Worm (Caenorhabditis elegans) whole organism, L1 larva: ENCODE data around the gene pha-4.

Experiments used
- C04F5.9 ChIP-seq: sonication (generic microtip); optimal IDR thresholded peaks from 2 replicates; lab custom pipeline; 2016; ENCODE audit warnings: missing genetic modification characterization, missing compliant biosample characterization
- F16B12.6 ChIP-seq: fragments of 150-350 bp; optimal IDR thresholded peaks from 2 replicates; lab custom pipeline; 2014; ENCODE audit warnings: missing biosample characterization, missing genetic modification characterization
- ceh-8 ChIP-seq: fragments of 200-800 bp; sonication (Bioruptor generic); optimal IDR thresholded peaks from 2 replicates; lab custom pipeline; 2018; ENCODE audit warnings: mild to moderate bottlenecking, missing genetic modification characterization, moderate library complexity, missing compliant biosample characterization
- ces-1 ChIP-seq: fragments of 150-350 bp; optimal IDR thresholded peaks from 2 replicates; lab custom pipeline; 2014; ENCODE audit warnings: missing biosample characterization, missing genetic modification reagents, missing genetic modification characterization
- dpl-1 ChIP-seq, 3 experiments: fragments of 150-350 bp in 2 of 3; sonication (generic microtip) in 1 of 3; optimal IDR thresholded peaks; 2 replicates each; lab custom pipeline; 2014 to 2017; ENCODE audit warnings: missing biosample characterization in 3 of 3, missing genetic modification characterization in 3 of 3, missing genetic modification reagents in 3 of 3
- efl-1 ChIP-seq, 4 experiments: fragments of 150-350 bp; optimal IDR thresholded peaks in 3 of 4; peaks in 1 of 4; 1 replicate in 1 of 4; 2 replicates in 3 of 4; lab custom pipeline; 2014; ENCODE audit warnings: missing biosample characterization in 2 of 4, missing genetic modification characterization in 2 of 4, missing genetic modification reagents in 2 of 4
- fkh-10 ChIP-seq: sonication (generic microtip); optimal IDR thresholded peaks from 2 replicates; lab custom pipeline; 2017; ENCODE audit warnings: missing biosample characterization, missing genetic modification reagents, missing genetic modification characterization
- grh-1 ChIP-seq: fragments of 200-800 bp; sonication (Bioruptor generic); IDR thresholded peaks from 2 replicates; pipeline ENCODE4 v1.3.6; 2022; ENCODE audit warnings: missing genetic modification reagents, missing genetic modification characterization, missing compliant biosample characterization
- irx-1 ChIP-seq: sonication (generic microtip); optimal IDR thresholded peaks from 2 replicates; lab custom pipeline; 2016; ENCODE audit warnings: missing genetic modification characterization, missing compliant biosample characterization
- lin-35 ChIP-seq, 2 experiments: fragments of 150-350 bp; optimal IDR thresholded peaks; 2 replicates each; lab custom pipeline; 2014; ENCODE audit warnings: missing biosample characterization in 2 of 2, missing genetic modification characterization in 2 of 2, missing genetic modification reagents in 2 of 2
- lsy-2 ChIP-seq, 2 experiments: fragments of 150-350 bp; optimal IDR thresholded peaks; 2 replicates each; lab custom pipeline; 2014; ENCODE audit warnings: missing biosample characterization in 2 of 2, missing genetic modification characterization in 2 of 2
- mab-9 ChIP-seq: fragments of 200-800 bp; sonication (Bioruptor generic); IDR thresholded peaks from 2 replicates; pipeline ENCODE4 v1.3.6; 2022; ENCODE audit warnings: missing genetic modification reagents, missing genetic modification characterization, missing compliant biosample characterization
- nhr-19 ChIP-seq: fragments of 200-800 bp; sonication (Bioruptor generic); conservative IDR thresholded peaks from 2 replicates; pipeline ENCODE4 v1.3.6; 2022; ENCODE audit warnings: missing genetic modification characterization, missing compliant biosample characterization
- nhr-47 ChIP-seq: sonication (generic microtip); optimal IDR thresholded peaks from 2 replicates; lab custom pipeline; 2016; ENCODE audit warnings: mild to moderate bottlenecking, missing genetic modification characterization, moderate library complexity, missing compliant biosample characterization
- nhr-71 ChIP-seq: sonication (generic microtip); optimal IDR thresholded peaks from 2 replicates; lab custom pipeline; 2016; ENCODE audit warnings: mild to moderate bottlenecking, missing genetic modification characterization, moderate library complexity, missing compliant biosample characterization
- nhr-84 ChIP-seq: sonication (generic microtip); optimal IDR thresholded peaks from 2 replicates; lab custom pipeline; 2017; ENCODE audit warnings: missing biosample characterization, missing genetic modification characterization
- nhr-85 ChIP-seq: sonication (generic microtip); peaks from one replicate; lab custom pipeline; 2016; ENCODE audit warnings: missing genetic modification characterization, inconsistent platforms, missing compliant biosample characterization
- nhr-90 ChIP-seq: sonication (generic microtip); optimal IDR thresholded peaks from 2 replicates; lab custom pipeline; 2016; ENCODE audit warnings: mild to moderate bottlenecking, missing genetic modification characterization, missing compliant biosample characterization; ENCODE audit not compliant: poor library complexity
- rnt-1 ChIP-seq: sonication (generic microtip); optimal IDR thresholded peaks from 2 replicates; lab custom pipeline; 2016; ENCODE audit warnings: mild to moderate bottlenecking, missing genetic modification characterization, moderate library complexity, missing compliant biosample characterization
- snpc-4 ChIP-seq: fragments of 150-350 bp; optimal IDR thresholded peaks from 2 replicates; lab custom pipeline; 2014; ENCODE audit warnings: missing biosample characterization, missing genetic modification characterization
- snu-23 ChIP-seq: sonication (generic microtip); optimal IDR thresholded peaks from 2 replicates; lab custom pipeline; 2016; ENCODE audit warnings: missing genetic modification characterization, missing compliant biosample characterization
- sox-4 ChIP-seq: sonication (generic microtip); optimal IDR thresholded peaks from 2 replicates; lab custom pipeline; 2016; ENCODE audit warnings: missing genetic modification characterization, missing compliant biosample characterization
- tlp-1 ChIP-seq: fragments of 150-350 bp; optimal IDR thresholded peaks from 2 replicates; lab custom pipeline; 2014; ENCODE audit warnings: missing biosample characterization, missing genetic modification characterization
- zag-1 ChIP-seq: fragments of 150-350 bp; optimal IDR thresholded peaks from 2 replicates; lab custom pipeline; 2014; ENCODE audit warnings: missing biosample characterization, missing genetic modification characterization
- zip-4 ChIP-seq: fragments of 200-800 bp; sonication (Bioruptor generic); optimal IDR thresholded peaks from 2 replicates; lab custom pipeline; 2018; ENCODE audit warnings: mild to moderate bottlenecking, missing genetic modification characterization, moderate library complexity, missing compliant biosample characterization
- ztf-11 ChIP-seq, 2 experiments: sonication (generic microtip); optimal IDR thresholded peaks; 2 replicates each; lab custom pipeline; 2016 to 2017; ENCODE audit warnings: missing genetic modification characterization in 2 of 2, missing biosample characterization in 1 of 2, missing compliant biosample characterization in 1 of 2

pha-4 gene

ce11 chrV:20795374-20795773, 42.5 kb downstream of the pha-4 start:
- TF ChIP-seq nhr-19 (GFP tag; lab: Robert Waterston, UW) (peak; percentile 39), rnt-1 (tag; lab: Kevin White, UChicago) (peak; percentile 20)
- TF ChIP-seq, all 84 proteins: peak for 2; not testable (repeated sequence) for 82

ce11 chrV:20797918-20798317, 45.1 kb downstream of the pha-4 start, which contains the start of gene sdf-9:
TSS of gene sdf-9 (plus strand) at chrV:20798218.
- TF ChIP-seq ces-1 (GFP tag; lab: Kevin White, UChicago) (no peak), ceh-8 (GFP tag; lab: Kevin White, UChicago) (peak; percentile 26)
- TF ChIP-seq, all 84 proteins: peak for 1

ce11 chrV:20802906-20803305, 50.1 kb downstream of the pha-4 start, which contains the start of gene Y44A6D.5:
TSS of gene Y44A6D.5 (minus strand) at chrV:20803006.
- TF ChIP-seq fkh-10 (GFP tag; lab: Kevin White, UChicago) (no peak), tlp-1 (tag; lab: Kevin White, UChicago) (no peak), nhr-84 (tag; lab: Kevin White, UChicago) (no peak), C04F5.9 (tag; lab: Kevin White, UChicago) (no peak), efl-1 (optimal IDR thresholded peaks at IDR 0.05; lab: Kevin White, UChicago) (no peak), efl-1 (GFP tag; optimal IDR thresholded peaks at IDR 0.05 in 1 of 2; lab: Kevin White, UChicago) (peak in 1 of 2 experiments; percentile 66)

- TF ChIP-seq nhr-90 (tag; lab: Kevin White, UChicago) (peak; percentile 23), snu-23 (GFP tag; lab: Kevin White, UChicago) (peak; percentile 4), nhr-85 (tag; lab: Kevin White, UChicago) (peak; percentile 27), nhr-47 (tag; lab: Kevin White, UChicago) (peak; percentile 17), nhr-71 (tag; lab: Kevin White, UChicago) (peak; percentile 10), snpc-4 (tag; lab: Kevin White, UChicago) (peak; percentile 94), grh-1 (peak; percentile 23; the same call in 1 of the 2 replicates)
- TF ChIP-seq, all 84 proteins: peak for 7; not testable (repeated sequence) for 77
Observed at ce11 chrV:20803464-20803863, 50.6 kb downstream of the pha-4 start.

- TF ChIP-seq sox-4 (tag; lab: Kevin White, UChicago): no peak
- no peak for TF ChIP-seq lin-35 (GFP tag; optimal IDR thresholded peaks at IDR 0.05; lab: Kevin White, UChicago)
- TF ChIP-seq F16B12.6 (tag; lab: Kevin White, UChicago): no peak
- no peak for TF ChIP-seq zag-1 (tag; lab: Kevin White, UChicago)
- no peak for TF ChIP-seq mab-9 (GFP tag; lab: Robert Waterston, UW)
- TF ChIP-seq zip-4 (GFP tag; lab: Kevin White, UChicago): no peak
- no peak for TF ChIP-seq dpl-1 (GFP tag; optimal IDR thresholded peaks at IDR 0.05; lab: Kevin White, UChicago)
- TF ChIP-seq nhr-85 (tag; lab: Kevin White, UChicago): no peak
- TF ChIP-seq ztf-11 (tag; optimal IDR thresholded peaks at IDR 0.05; lab: Kevin White, UChicago): no peak
- TF ChIP-seq irx-1: no peak
- TF ChIP-seq lsy-2 (tag; optimal IDR thresholded peaks at IDR 0.05; lab: Kevin White, UChicago): no peak
Observed at ce11 chrV:20807038-20807437, 54.2 kb downstream of the pha-4 start, which contains the start of gene Y44A6D.6. TSS of gene Y44A6D.6 (plus strand) at chrV:20807338.
